Worm (Caenorhabditis elegans) whole organism, L1 larva: ENCODE measurements around the gene D1069.3.

Experiments used
- C04F5.9 ChIP-seq: sonication (generic microtip); optimal IDR thresholded peaks from 2 replicates; lab custom pipeline; 2016; ENCODE audit warnings: missing genetic modification characterization, missing compliant biosample characterization
- C16A3.4 ChIP-seq: fragments of 150-350 bp; optimal IDR thresholded peaks from 2 replicates; lab custom pipeline; 2014; ENCODE audit warnings: missing biosample characterization, missing genetic modification characterization
- ceh-8 ChIP-seq: fragments of 200-800 bp; sonication (Bioruptor generic); optimal IDR thresholded peaks from 2 replicates; lab custom pipeline; 2018; ENCODE audit warnings: mild to moderate bottlenecking, missing genetic modification characterization, moderate library complexity, missing compliant biosample characterization
- ceh-88 ChIP-seq: fragments of 200-800 bp; sonication (Bioruptor generic); IDR thresholded peaks from 2 replicates; pipeline ENCODE4 v1.3.6; 2022; ENCODE audit warnings: missing genetic modification characterization, missing compliant biosample characterization
- dsc-1 ChIP-seq: sonication (generic microtip); optimal IDR thresholded peaks from 2 replicates; lab custom pipeline; 2016; ENCODE audit warnings: mild to moderate bottlenecking, missing genetic modification characterization, missing compliant biosample characterization
- efl-1 ChIP-seq, 4 experiments: fragments of 150-350 bp; optimal IDR thresholded peaks in 3 of 4; peaks in 1 of 4; 1 replicate in 1 of 4; 2 replicates in 3 of 4; lab custom pipeline; 2014; ENCODE audit warnings: missing biosample characterization in 2 of 4, missing genetic modification characterization in 2 of 4, missing genetic modification reagents in 2 of 4
- egl-13 ChIP-seq: sonication (generic microtip); optimal IDR thresholded peaks from 2 replicates; lab custom pipeline; 2016; ENCODE audit warnings: missing genotype, missing genetic modification reagents, missing genetic modification characterization, missing compliant biosample characterization
- ets-5 ChIP-seq: fragments of 200-800 bp; sonication (Bioruptor generic); IDR thresholded peaks from 2 replicates; pipeline ENCODE4 v1.3.6; 2022; ENCODE audit warnings: missing genetic modification characterization, missing compliant biosample characterization
- fkh-10 ChIP-seq: sonication (generic microtip); optimal IDR thresholded peaks from 2 replicates; lab custom pipeline; 2017; ENCODE audit warnings: missing biosample characterization, missing genetic modification reagents, missing genetic modification characterization
- fkh-8 ChIP-seq: sonication (generic microtip); optimal IDR thresholded peaks from 2 replicates; lab custom pipeline; 2016; ENCODE audit warnings: mild to moderate bottlenecking, missing genetic modification characterization, missing compliant biosample characterization
- fos-1 ChIP-seq: fragments of 150-350 bp; optimal IDR thresholded peaks from 2 replicates; lab custom pipeline; 2014; ENCODE audit warnings: missing biosample characterization, missing genetic modification characterization
- grh-1 ChIP-seq: fragments of 200-800 bp; sonication (Bioruptor generic); IDR thresholded peaks from 2 replicates; pipeline ENCODE4 v1.3.6; 2022; ENCODE audit warnings: missing genetic modification reagents, missing genetic modification characterization, missing compliant biosample characterization
- hlh-4 ChIP-seq: sonication (generic microtip); optimal IDR thresholded peaks from 2 replicates; lab custom pipeline; 2016; ENCODE audit warnings: mild to moderate bottlenecking, missing genetic modification characterization, missing compliant biosample characterization
- irx-1 ChIP-seq: sonication (generic microtip); optimal IDR thresholded peaks from 2 replicates; lab custom pipeline; 2016; ENCODE audit warnings: missing genetic modification characterization, missing compliant biosample characterization
- isw-1 ChIP-seq: fragments of 200-800 bp; sonication (Bioruptor generic); IDR thresholded peaks from 2 replicates; pipeline ENCODE4 v1.3.6; 2022; ENCODE audit warnings: missing genetic modification characterization, missing compliant biosample characterization
- lin-14 ChIP-seq: fragments of 200-800 bp; sonication (Bioruptor generic); optimal IDR thresholded peaks from 2 replicates; lab custom pipeline; 2018; ENCODE audit warnings: mild to moderate bottlenecking, missing genetic modification characterization, moderate library complexity, missing compliant biosample characterization
- lin-35 ChIP-seq, 2 experiments: fragments of 150-350 bp; optimal IDR thresholded peaks; 2 replicates each; lab custom pipeline; 2014; ENCODE audit warnings: missing biosample characterization in 2 of 2, missing genetic modification characterization in 2 of 2, missing genetic modification reagents in 2 of 2
- mef-2 ChIP-seq: fragments of 150-350 bp; optimal IDR thresholded peaks from 2 replicates; lab custom pipeline; 2014; ENCODE audit warnings: missing biosample characterization, missing genetic modification characterization
- mep-1 ChIP-seq: fragments of 150-350 bp; optimal IDR thresholded peaks from 2 replicates; lab custom pipeline; 2014; ENCODE audit warnings: missing biosample characterization, missing genetic modification characterization
- nhr-12 ChIP-seq: sonication (generic microtip); optimal IDR thresholded peaks from 2 replicates; lab custom pipeline; 2017; ENCODE audit warnings: missing biosample characterization, missing genetic modification characterization
- nhr-237 ChIP-seq: fragments of 150-350 bp; optimal IDR thresholded peaks from 2 replicates; lab custom pipeline; 2014; ENCODE audit warnings: missing biosample characterization, missing genetic modification characterization
- nhr-71 ChIP-seq: sonication (generic microtip); optimal IDR thresholded peaks from 2 replicates; lab custom pipeline; 2016; ENCODE audit warnings: mild to moderate bottlenecking, missing genetic modification characterization, moderate library complexity, missing compliant biosample characterization
- pax-3 ChIP-seq: fragments of 200-800 bp; sonication (Bioruptor generic); optimal IDR thresholded peaks from 2 replicates; lab custom pipeline; 2018; ENCODE audit warnings: mild to moderate bottlenecking, missing genetic modification characterization, moderate library complexity, missing compliant biosample characterization
- pqm-1 ChIP-seq: sonication (generic microtip); optimal IDR thresholded peaks from 3 replicates; lab custom pipeline; 2017; ENCODE audit warnings: missing biosample characterization, missing genetic modification characterization
- skn-1 ChIP-seq: fragments of 150-350 bp; optimal IDR thresholded peaks from 2 replicates; lab custom pipeline; 2014; ENCODE audit warnings: missing biosample characterization, missing genetic modification characterization
- snpc-4 ChIP-seq: fragments of 150-350 bp; optimal IDR thresholded peaks from 2 replicates; lab custom pipeline; 2014; ENCODE audit warnings: missing biosample characterization, missing genetic modification characterization
- snu-23 ChIP-seq: sonication (generic microtip); optimal IDR thresholded peaks from 2 replicates; lab custom pipeline; 2016; ENCODE audit warnings: missing genetic modification characterization, missing compliant biosample characterization
- sox-4 ChIP-seq: sonication (generic microtip); optimal IDR thresholded peaks from 2 replicates; lab custom pipeline; 2016; ENCODE audit warnings: missing genetic modification characterization, missing compliant biosample characterization
- swsn-7 ChIP-seq: sonication (generic microtip); optimal IDR thresholded peaks from 2 replicates; lab custom pipeline; 2016; ENCODE audit warnings: missing genetic modification characterization, missing compliant biosample characterization
- unc-130 ChIP-seq: fragments of 150-350 bp; optimal IDR thresholded peaks from 2 replicates; lab custom pipeline; 2017; ENCODE audit warnings: missing biosample characterization, missing genetic modification characterization, inconsistent platforms
- unc-62 ChIP-seq: fragments of 150-350 bp; optimal IDR thresholded peaks from 2 replicates; lab custom pipeline; 2014; ENCODE audit warnings: missing biosample characterization, missing genetic modification reagents, missing genetic modification characterization
- unc-86 ChIP-seq: sonication (generic microtip); optimal IDR thresholded peaks from 2 replicates; lab custom pipeline; 2016; ENCODE audit warnings: missing genetic modification characterization, missing compliant biosample characterization
- vab-15 ChIP-seq: sonication (generic microtip); optimal IDR thresholded peaks from 2 replicates; lab custom pipeline; 2017; ENCODE audit warnings: missing genotype, mild to moderate bottlenecking, missing genetic modification characterization, missing compliant biosample characterization
- zag-1 ChIP-seq: fragments of 150-350 bp; optimal IDR thresholded peaks from 2 replicates; lab custom pipeline; 2014; ENCODE audit warnings: missing biosample characterization, missing genetic modification characterization
- ztf-11 ChIP-seq, 2 experiments: sonication (generic microtip); optimal IDR thresholded peaks; 2 replicates each; lab custom pipeline; 2016 to 2017; ENCODE audit warnings: missing genetic modification characterization in 2 of 2, missing biosample characterization in 1 of 2, missing compliant biosample characterization in 1 of 2

Gene D1069.3

ce11 chrII:313540-313939 lies 34.2 kb downstream of the D1069.3 start (continued):
- no peak for TF ChIP-seq hlh-4 (tag; lab: Kevin White, UChicago)
- no peak for TF ChIP-seq grh-1 (GFP tag; lab: Robert Waterston, UW)
- peak; percentile 4 for TF ChIP-seq dsc-1 (tag; lab: Kevin White, UChicago)
- TF ChIP-seq lin-14 (GFP tag; lab: Kevin White, UChicago) = peak; percentile 76

ce11 chrII:312110-312509 lies 35.6 kb downstream of the D1069.3 start, which contains the start of gene mps-2:
Gene mps-2, minus strand, starts transcription at chrII:312210.
- peak; percentile 46 for TF ChIP-seq dsc-1 (tag; lab: Kevin White, UChicago)
- peak; percentile 8 for TF ChIP-seq nhr-71 (tag; lab: Kevin White, UChicago)

ce11 chrII:307154-307553 lies 40.5 kb downstream of the D1069.3 start, which contains the start of gene K01A2.4:
Gene K01A2.4, plus strand, starts transcription at chrII:307454.
- TF ChIP-seq unc-86 (tag; lab: Kevin White, UChicago) = no peak
- TF ChIP-seq hlh-4 (tag; lab: Kevin White, UChicago) = no peak
- no peak for TF ChIP-seq sox-4 (tag; lab: Kevin White, UChicago)
- no peak for TF ChIP-seq mep-1 (tag; lab: Kevin White, UChicago)
- no peak for TF ChIP-seq fkh-8
- TF ChIP-seq nhr-237 (tag; lab: Kevin White, UChicago) = no peak
- TF ChIP-seq dsc-1 (tag; lab: Kevin White, UChicago) = no peak
- TF ChIP-seq C04F5.9 (tag; lab: Kevin White, UChicago) = no peak
- TF ChIP-seq fos-1 (tag; lab: Kevin White, UChicago) = no peak
- no peak for TF ChIP-seq snu-23
- no peak for TF ChIP-seq mef-2 (tag; lab: Kevin White, UChicago)
- no peak for TF ChIP-seq nhr-12 (tag; lab: Kevin White, UChicago)
- no peak for TF ChIP-seq ztf-11 (tag; optimal IDR thresholded peaks at IDR 0.05; lab: Kevin White, UChicago)
- TF ChIP-seq unc-62 (GFP tag; lab: Kevin White, UChicago) = no peak
- TF ChIP-seq snpc-4 (tag; lab: Kevin White, UChicago) = no peak

DNA sequence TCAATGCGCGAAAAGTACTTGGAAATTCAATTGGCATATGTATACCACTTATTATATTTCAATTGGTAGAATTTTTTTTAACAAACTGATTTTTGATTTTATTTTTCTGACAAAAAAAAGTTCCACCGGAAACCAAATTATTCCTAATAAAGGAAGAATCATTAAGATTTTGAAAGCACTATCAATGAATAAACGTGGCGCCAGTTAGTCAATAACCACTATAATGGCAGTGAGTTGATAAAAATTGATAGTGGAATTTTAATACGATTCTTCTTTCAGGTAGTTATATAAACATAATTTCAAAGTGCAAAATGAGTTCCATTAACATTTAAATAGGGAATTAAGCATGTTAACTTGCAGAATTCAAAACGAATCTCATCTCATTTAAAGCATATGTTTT lies 42.0 kb downstream of the D1069.3 start, which contains the start of gene col-69:
Gene col-69 (minus strand): TSS at position 101 of the 400 bp plus-strand sequence.
- TF ChIP-seq skn-1 (tag; lab: Kevin White, UChicago) (no peak), ceh-8 (GFP tag; lab: Kevin White, UChicago) (no peak), ceh-88 (GFP tag; lab: Robert Waterston, UW) (no peak), vab-15 (tag; lab: Kevin White, UChicago) (no peak), efl-1 (optimal IDR thresholded peaks at IDR 0.05; lab: Kevin White, UChicago) (no peak), efl-1 (GFP tag; optimal IDR thresholded peaks at IDR 0.05 in 1 of 2; lab: Kevin White, UChicago) (peak in 1 of 2 experiments; percentile 17)

ce11 chrII:303927-304711 lies 43.6 kb downstream of the D1069.3 start:
- TF ChIP-seq egl-13 (tag; lab: Kevin White, UChicago) (no peak), fkh-10 (GFP tag; lab: Kevin White, UChicago) (no peak), lin-35 (GFP tag; optimal IDR thresholded peaks at IDR 0.05; lab: Kevin White, UChicago) (no peak), C16A3.4 (tag; lab: Kevin White, UChicago) (no peak), irx-1 (tag; lab: Kevin White, UChicago) (no peak), fos-1 (tag; lab: Kevin White, UChicago) (no peak), isw-1 (GFP tag; lab: Robert Waterston, UW) (no peak), pax-3 (no peak), ets-5 (GFP tag; lab: Robert Waterston, UW) (no peak), nhr-12 (tag; lab: Kevin White, UChicago) (no peak), unc-130 (tag; lab: Kevin White, UChicago) (no peak), zag-1 (no peak), pqm-1 (tag; lab: Kevin White, UChicago) (no peak), swsn-7 (tag; lab: Kevin White, UChicago) (no peak)
